Fruit fly (Drosophila melanogaster) whole organism, embryonic: Measurements from ENCODE around the gene CG10365.

Experiments used
- Bdp1 ChIP-seq: fragments of 200-800 bp; sonication (Bioruptor generic); optimal IDR thresholded peaks from 3 replicates; lab custom pipeline; 2016; ENCODE audit warnings: missing biosample characterization, missing genetic modification characterization
- Bgb ChIP-seq: fragments of 200-800 bp; sonication (Bioruptor generic); IDR thresholded peaks from 2 replicates; pipeline ENCODE4 v1.3.6; 2022; ENCODE audit warnings: missing biosample characterization, missing genetic modification characterization; ENCODE audit not compliant: partially characterized antibody
- CG1024 ChIP-seq: fragments of 200-800 bp; sonication (Bioruptor generic); IDR thresholded peaks from 2 replicates; pipeline ENCODE4 v1.3.6; 2022; ENCODE audit warnings: missing biosample characterization, missing genetic modification characterization
- CG10267 ChIP-seq: fragments of 200-800 bp; sonication (Bioruptor generic); optimal IDR thresholded peaks from 2 replicates; lab custom pipeline; 2018; ENCODE audit warnings: missing biosample characterization, mild to moderate bottlenecking, missing genetic modification characterization, moderate library complexity
- CG10321 ChIP-seq: fragments of 200-800 bp; sonication (Bioruptor generic); IDR thresholded peaks from 2 replicates; pipeline ENCODE4 v1.3.6; 2022; ENCODE audit warnings: missing biosample characterization, missing genetic modification characterization
- CG10979 ChIP-seq: fragments of 200-800 bp; sonication (Bioruptor generic); optimal IDR thresholded peaks from 2 replicates; lab custom pipeline; 2018; ENCODE audit warnings: missing biosample characterization, mild to moderate bottlenecking, missing genetic modification characterization, moderate library complexity
- CG11398 ChIP-seq: fragments of 200-800 bp; sonication (Bioruptor generic); optimal IDR thresholded peaks from 2 replicates; lab custom pipeline; 2016; ENCODE audit warnings: missing biosample characterization, missing genetic modification characterization
- CG11560 ChIP-seq: fragments of 200-800 bp; sonication (Bioruptor generic); IDR thresholded peaks from 3 replicates; pipeline ENCODE4 v1.3.6; 2022; ENCODE audit warnings: missing biosample characterization, missing genetic modification characterization
- CG11723 ChIP-seq: fragments of 200-800 bp; sonication (Bioruptor generic); optimal IDR thresholded peaks from 2 replicates; lab custom pipeline; 2017; ENCODE audit warnings: missing biosample characterization, mild to moderate bottlenecking, missing genetic modification characterization
- CG12299 ChIP-seq: fragments of 200-800 bp; sonication (Bioruptor generic); optimal IDR thresholded peaks from 2 replicates; lab custom pipeline; 2018; ENCODE audit warnings: missing biosample characterization, mild to moderate bottlenecking, missing genetic modification characterization
- CG1233 ChIP-seq: fragments of 200-800 bp; sonication (Bioruptor generic); optimal IDR thresholded peaks from 4 replicates; lab custom pipeline; 2018; ENCODE audit warnings: missing biosample characterization, mild to moderate bottlenecking, missing genetic modification characterization
- CG12942 ChIP-seq: fragments of 200-800 bp; sonication (Bioruptor generic); optimal IDR thresholded peaks from 3 replicates; lab custom pipeline; 2016; ENCODE audit warnings: missing biosample characterization, missing genetic modification characterization
- CG14014 ChIP-seq: fragments of 200-800 bp; sonication (Bioruptor generic); IDR thresholded peaks from 2 replicates; pipeline ENCODE4 v1.3.6; 2022; ENCODE audit warnings: missing biosample characterization, missing genetic modification characterization
- CG17328 ChIP-seq: fragments of 200-800 bp; sonication (Bioruptor generic); IDR thresholded peaks from 2 replicates; pipeline ENCODE4 v1.3.6; 2022; ENCODE audit warnings: missing biosample characterization, missing genetic modification characterization
- CG17359 ChIP-seq: fragments of 200-800 bp; sonication (Bioruptor generic); optimal IDR thresholded peaks from 3 replicates; lab custom pipeline; 2018; ENCODE audit warnings: missing biosample characterization, mild to moderate bottlenecking, missing genetic modification characterization, moderate library complexity
- CG2120 ChIP-seq: fragments of 200-800 bp; sonication (Bioruptor generic); optimal IDR thresholded peaks from 3 replicates; lab custom pipeline; 2016; ENCODE audit warnings: missing biosample characterization, missing genetic modification characterization
- CG3163 ChIP-seq: fragments of 200-800 bp; sonication (Bioruptor generic); optimal IDR thresholded peaks from 3 replicates; lab custom pipeline; 2016; ENCODE audit warnings: missing biosample characterization, missing genetic modification characterization
- CG3281 ChIP-seq: fragments of 200-800 bp; sonication (Bioruptor generic); optimal IDR thresholded peaks from 3 replicates; lab custom pipeline; 2017; ENCODE audit warnings: missing biosample characterization, mild to moderate bottlenecking, missing genetic modification characterization
- CG33213 ChIP-seq: fragments of 200-800 bp; sonication (Bioruptor generic); optimal IDR thresholded peaks from 3 replicates; lab custom pipeline; 2016; ENCODE audit warnings: missing biosample characterization, missing genetic modification characterization
- CG3838 ChIP-seq: fragments of 200-800 bp; sonication (Bioruptor generic); optimal IDR thresholded peaks from 3 replicates; lab custom pipeline; 2016; ENCODE audit warnings: missing biosample characterization, missing genetic modification characterization
- CG4360 ChIP-seq: fragments of 200-800 bp; sonication (Bioruptor generic); IDR thresholded peaks from 2 replicates; pipeline ENCODE4 v1.3.6; 2022; ENCODE audit warnings: missing biosample characterization, missing genetic modification characterization
- CG43689 ChIP-seq: fragments of 200-800 bp; sonication (Bioruptor generic); IDR thresholded peaks from 2 replicates; pipeline ENCODE4 v1.3.6; 2022; ENCODE audit warnings: missing biosample characterization, missing genetic modification characterization
- CG8290 ChIP-seq, 3 experiments: fragments of 200-800 bp; sonication (Bioruptor generic); optimal IDR thresholded peaks; 2 replicates each; lab custom pipeline; 2016 to 2019; ENCODE audit warnings: missing biosample characterization in 3 of 3, missing genetic modification characterization in 3 of 3, mild to moderate bottlenecking in 2 of 3, moderate library complexity in 1 of 3
- CG8944 ChIP-seq: fragments of 200-800 bp; sonication (Bioruptor generic); optimal IDR thresholded peaks from 3 replicates; lab custom pipeline; 2016; ENCODE audit warnings: missing biosample characterization, missing genetic modification characterization
- D ChIP-seq, 2 experiments: fragments of 200-800 bp in 1 of 2; fragments of >200 bp in 1 of 2; sonication (Bioruptor generic) in 1 of 2; optimal IDR thresholded peaks; 2 replicates in 1 of 2; 3 replicates in 1 of 2; lab custom pipeline; 2017; ENCODE audit warnings: mild to moderate bottlenecking in 1 of 2, missing biosample characterization in 1 of 2, missing genetic modification characterization in 1 of 2, missing genetic modification reagents in 1 of 2
- GATAe ChIP-seq: fragments of 200-800 bp; sonication (Bioruptor generic); conservative IDR thresholded peaks from 2 replicates; pipeline ENCODE4 v1.3.6; 2022; ENCODE audit warnings: missing biosample characterization, missing genetic modification characterization
- H2.0 ChIP-seq: fragments of 200-800 bp; sonication (Bioruptor generic); IDR thresholded peaks from 2 replicates; pipeline ENCODE4 v1.3.6; 2022; ENCODE audit warnings: missing biosample characterization, missing genetic modification characterization
- HLH4C ChIP-seq: fragments of 200-800 bp; sonication (Bioruptor generic); IDR thresholded peaks from 3 replicates; pipeline ENCODE4 v1.3.6; 2022; ENCODE audit warnings: missing biosample characterization, missing genetic modification characterization; ENCODE audit not compliant: partially characterized antibody
- Hey ChIP-seq: fragments of 200-800 bp; sonication (Bioruptor generic); optimal IDR thresholded peaks from 3 replicates; lab custom pipeline; 2018; ENCODE audit warnings: missing biosample characterization, mild to moderate bottlenecking, missing genetic modification characterization
- MBD-R2 ChIP-seq: fragments of 200-800 bp; sonication (Bioruptor generic); IDR thresholded peaks from 2 replicates; pipeline ENCODE4 v1.3.6; 2022; ENCODE audit warnings: missing biosample characterization, missing genetic modification characterization
- Mes4 ChIP-seq: fragments of 200-800 bp; sonication (Bioruptor generic); optimal IDR thresholded peaks from 2 replicates; lab custom pipeline; 2016; ENCODE audit warnings: missing biosample characterization, missing genetic modification characterization
- cg ChIP-seq: fragments of 200-800 bp; sonication (Bioruptor generic); optimal IDR thresholded peaks from 3 replicates; lab custom pipeline; 2019; ENCODE audit warnings: missing biosample characterization, mild to moderate bottlenecking, missing genetic modification characterization, moderate library complexity
- chif ChIP-seq, 2 experiments: fragments of 200-800 bp; sonication (Bioruptor generic); optimal IDR thresholded peaks; 3 replicates each; lab custom pipeline; 2016; ENCODE audit warnings: missing biosample characterization in 2 of 2, missing genetic modification characterization in 2 of 2
- crol ChIP-seq: fragments of 200-800 bp; sonication (Bioruptor generic); IDR thresholded peaks from 2 replicates; pipeline ENCODE4 v1.3.6; 2022; ENCODE audit warnings: missing biosample characterization, missing genetic modification characterization
- esg ChIP-seq: fragments of 200-800 bp; sonication (Bioruptor generic); conservative IDR thresholded peaks from 2 replicates; pipeline ENCODE4 v1.3.6; 2022; ENCODE audit warnings: missing biosample characterization, missing genetic modification characterization
- gsb-n ChIP-seq: fragments of 200-800 bp; sonication (Bioruptor generic); optimal IDR thresholded peaks from 3 replicates; lab custom pipeline; 2018; ENCODE audit warnings: missing biosample characterization, mild to moderate bottlenecking, missing genetic modification characterization
- ind ChIP-seq: fragments of 200-800 bp; sonication (Bioruptor generic); optimal IDR thresholded peaks from 3 replicates; lab custom pipeline; 2016; ENCODE audit warnings: missing biosample characterization, missing genetic modification characterization
- insv ChIP-seq, 2 experiments: fragments of 200-800 bp; sonication (Bioruptor generic); optimal IDR thresholded peaks; 3 replicates each; lab custom pipeline; 2016 to 2018; ENCODE audit warnings: missing biosample characterization in 2 of 2, missing genetic modification characterization in 2 of 2
- kah ChIP-seq: fragments of 200-800 bp; sonication (Bioruptor generic); optimal IDR thresholded peaks from 2 replicates; lab custom pipeline; 2018; ENCODE audit warnings: missing biosample characterization, mild to moderate bottlenecking, missing genetic modification characterization
- luna ChIP-seq: fragments of 200-800 bp; sonication (Bioruptor generic); optimal IDR thresholded peaks from 2 replicates; lab custom pipeline; 2016; ENCODE audit warnings: missing biosample characterization, missing genetic modification characterization
- org-1 ChIP-seq: fragments of 200-800 bp; sonication (Bioruptor generic); optimal IDR thresholded peaks from 2 replicates; lab custom pipeline; 2017; ENCODE audit warnings: missing biosample characterization, missing genetic modification characterization
- pan ChIP-seq, 4 experiments: fragments of >200 bp in 3 of 4; fragments of 200-800 bp in 1 of 4; sonication (Bioruptor generic) in 1 of 4; optimal IDR thresholded peaks in 3 of 4; IDR thresholded peaks in 1 of 4; 2 replicates each; pipeline versions ENCODE4 v1.3.6 to Lab custom; 2017 to 2022; ENCODE audit warnings: missing biosample characterization in 2 of 4, missing genetic modification characterization in 2 of 4, mixed read lengths in 1 of 4
- pb ChIP-seq: fragments of 200-800 bp; sonication (Bioruptor generic); optimal IDR thresholded peaks from 3 replicates; lab custom pipeline; 2016; ENCODE audit warnings: missing biosample characterization, missing genetic modification characterization
- seq ChIP-seq: fragments of 200-800 bp; sonication (Bioruptor generic); IDR thresholded peaks from 2 replicates; pipeline ENCODE4 v1.3.6; 2022; ENCODE audit warnings: missing biosample characterization, missing genetic modification characterization
- slp2 ChIP-seq: fragments of 200-800 bp; sonication (Bioruptor generic); optimal IDR thresholded peaks from 2 replicates; lab custom pipeline; 2016; ENCODE audit warnings: missing biosample characterization, missing genetic modification characterization
- sqz ChIP-seq: fragments of 200-800 bp; sonication (Bioruptor generic); optimal IDR thresholded peaks from 3 replicates; lab custom pipeline; 2018; ENCODE audit warnings: missing biosample characterization, mild to moderate bottlenecking, missing genetic modification characterization
- tap ChIP-seq: fragments of 200-800 bp; optimal IDR thresholded peaks from 3 replicates; lab custom pipeline; 2019; ENCODE audit warnings: missing biosample characterization, mild to moderate bottlenecking, missing genetic modification characterization, moderate library complexity
- wdn ChIP-seq: fragments of 200-800 bp; sonication (Bioruptor generic); IDR thresholded peaks from 2 replicates; pipeline ENCODE4 v1.3.6; 2022; ENCODE audit warnings: missing biosample characterization, missing genetic modification characterization

Gene CG10365

DNA sequence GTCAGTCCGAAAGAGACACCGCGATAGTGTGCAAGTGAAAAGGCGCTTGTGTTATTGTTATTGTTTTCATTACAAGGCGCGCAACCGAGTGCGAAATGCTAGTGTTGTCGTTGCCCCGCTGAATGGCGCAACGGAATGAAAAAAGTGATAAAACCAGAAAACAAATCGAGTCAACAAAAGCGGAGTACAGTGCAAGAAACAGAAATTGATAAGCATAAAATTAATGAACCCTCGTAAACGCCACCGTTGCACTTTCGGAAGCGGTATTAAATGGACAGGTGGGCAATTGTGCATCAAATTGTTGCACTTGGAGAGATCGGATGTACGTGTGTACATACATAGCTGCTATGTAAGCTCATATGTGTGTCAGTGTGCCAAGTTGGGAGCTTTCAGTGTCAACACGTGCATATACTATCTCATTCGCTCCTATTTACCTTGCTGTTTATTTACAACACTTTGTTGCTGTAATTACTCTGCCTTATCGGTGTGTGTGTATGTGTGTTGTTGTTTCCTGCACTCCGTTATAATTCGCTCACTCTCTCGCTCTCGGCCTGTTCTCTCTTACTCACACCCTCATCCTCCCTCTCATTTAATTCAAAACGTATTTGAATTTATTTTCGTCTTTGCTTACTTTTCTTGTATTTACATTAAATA is 377 bp downstream of the CG10365 start (continued):
- peak; percentile 73 for TF ChIP-seq pb (GFP tag; lab: Kevin White, UChicago)
- no peak for TF ChIP-seq CG2120 (GFP tag; lab: Kevin White, UChicago)
- peak in 1 of 2 experiments; percentile 35 for TF ChIP-seq chif (GFP tag; optimal IDR thresholded peaks at IDR 0.05; lab: Kevin White, UChicago)
- peak; percentile 84 for TF ChIP-seq CG17359 (tag; lab: Kevin White, UChicago)
- no peak for TF ChIP-seq esg (GFP tag; lab: Robert Waterston, UW)
- TF ChIP-seq MBD-R2 (GFP tag; lab: Robert Waterston, UW): no peak
- TF ChIP-seq pan (optimal IDR thresholded peaks at IDR 0.05; lab: Kevin White, UChicago): no peak
- peak in 1 of 2 experiments; percentile 79 for TF ChIP-seq pan (GFP tag; optimal IDR thresholded peaks at IDR 0.05 in 1 of 2, IDR thresholded peaks at IDR 0.05 in 1 of 2)
- TF ChIP-seq CG12299 (tag; lab: Kevin White, UChicago): peak; percentile 51
- TF ChIP-seq CG1233 (GFP tag; lab: Kevin White, UChicago): peak; percentile 36
- TF ChIP-seq luna (GFP tag; lab: Kevin White, UChicago): no peak
- peak; percentile 20 for TF ChIP-seq Bdp1 (GFP tag; lab: Kevin White, UChicago)
- peak; percentile 77 for TF ChIP-seq CG1024 (GFP tag; lab: Robert Waterston, UW)
- TF ChIP-seq CG11723: peak; percentile 51
- TF ChIP-seq CG11398: peak; percentile 54
- TF ChIP-seq CG4360: peak; percentile 69
- peak; percentile 49 for TF ChIP-seq sqz (GFP tag; lab: Kevin White, UChicago)
- peak; percentile 18 for TF ChIP-seq ind (GFP tag; lab: Kevin White, UChicago)
- no peak for TF ChIP-seq D (optimal IDR thresholded peaks at IDR 0.05; lab: Kevin White, UChicago)
- TF ChIP-seq D (GFP tag; optimal IDR thresholded peaks at IDR 0.05; lab: Kevin White, UChicago): peak; percentile 31
- TF ChIP-seq tap (tag; lab: Kevin White, UChicago): peak; percentile 76
- TF ChIP-seq insv (GFP tag; optimal IDR thresholded peaks at IDR 0.05; lab: Kevin White, UChicago): peak in 1 of 2 experiments; percentile 32
- no peak for TF ChIP-seq GATAe (GFP tag; lab: Robert Waterston, UW)
- TF ChIP-seq wdn (GFP tag; lab: Robert Waterston, UW): no peak
- no peak for TF ChIP-seq CG3281 (GFP tag; lab: Kevin White, UChicago)
- TF ChIP-seq CG8944 (GFP tag; lab: Kevin White, UChicago): no peak
- peak; percentile 46 for TF ChIP-seq org-1 (GFP tag; lab: Kevin White, UChicago)
- TF ChIP-seq CG10321 (GFP tag; lab: Robert Waterston, UW): peak; percentile 51
- peak; percentile 56 for TF ChIP-seq slp2 (GFP tag; lab: Kevin White, UChicago)
- no peak for TF ChIP-seq CG11560 (tag; lab: Robert Waterston, UW)
- TF ChIP-seq CG33213 (GFP tag; lab: Kevin White, UChicago): peak; percentile 61
- TF ChIP-seq cg: peak; percentile 63
- TF ChIP-seq gsb-n: peak; percentile 54
- TF ChIP-seq CG17328: peak; percentile 38; the same call in 1 of the 2 replicates
- TF ChIP-seq CG3838 (GFP tag; lab: Kevin White, UChicago): no peak
- TF ChIP-seq crol: 0 out of 2 replicates have a peak, but pooled peaks have one; percentile 3
- TF ChIP-seq Hey (tag; lab: Kevin White, UChicago): peak; percentile 47
- no peak for TF ChIP-seq CG12942
- TF ChIP-seq CG8290 (GFP tag; optimal IDR thresholded peaks at IDR 0.05; lab: Kevin White, UChicago): peak; percentile 37
- peak in 1 of 2 experiments; percentile 51 for TF ChIP-seq CG8290 (tag; optimal IDR thresholded peaks at IDR 0.05; lab: Kevin White, UChicago)
- TF ChIP-seq kah: peak; percentile 31
- peak; percentile 49; the same call in 1 of the 2 replicates for TF ChIP-seq Bgb (GFP tag; lab: Robert Waterston, UW)
- TF ChIP-seq seq: peak; percentile 38; the same call in 1 of the 2 replicates
- no peak for TF ChIP-seq H2.0 (GFP tag; lab: Robert Waterston, UW)
- TF ChIP-seq HLH4C (GFP tag; lab: Robert Waterston, UW): no peak
- peak; percentile 47 for TF ChIP-seq Mes4
- peak; percentile 18 for TF ChIP-seq CG10979
- TF ChIP-seq CG43689 (GFP tag; lab: Robert Waterston, UW): no peak
- TF ChIP-seq CG10267: peak; percentile 11
- TF ChIP-seq CG3163 (GFP tag; lab: Kevin White, UChicago): no peak
- peak; percentile 40; the same call in 1 of the 2 replicates for TF ChIP-seq CG14014 (GFP tag; lab: Robert Waterston, UW)
